Fruit fly (Drosophila melanogaster): ENCODE measurements around the gene CG12081.

Gene CG12081

dm6 chrX:8588607-8589171 is at the start of gene CG12081:
TSS of gene CG12081 (plus strand) at chrX:8588811.
- TF ChIP-seq noc (tag; optimal IDR thresholded peaks at IDR 0.05), result no peak

dm6 chrX:8538993-8539392 is 49.6 kb upstream of the CG12081 start:
- TF ChIP-seq noc (tag; optimal IDR thresholded peaks at IDR 0.05), result no peak

dm6 chrX:8541985-8542384 is 46.6 kb upstream of the CG12081 start:
- no peak for TF ChIP-seq noc (tag; optimal IDR thresholded peaks at IDR 0.05)

DNA sequence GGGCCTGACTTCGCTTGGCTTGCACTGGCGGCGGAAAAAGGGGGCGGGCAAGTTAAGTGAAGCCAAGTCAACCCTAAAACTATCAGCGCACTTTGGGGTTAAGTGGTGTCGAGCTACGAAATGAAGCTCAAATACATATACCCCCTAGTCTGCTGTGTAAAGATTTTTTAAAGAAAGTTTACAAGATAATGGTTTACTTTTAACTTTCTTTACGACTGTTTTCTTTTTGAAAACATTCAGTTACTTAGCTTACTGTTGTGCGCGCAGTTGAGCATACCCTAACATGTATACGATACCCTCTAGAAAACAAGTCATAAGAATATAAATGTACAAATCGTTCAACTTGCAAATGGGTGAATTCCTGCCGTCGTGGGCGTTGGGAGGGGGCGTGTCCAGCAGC is 45.9 kb upstream of the CG12081 start:
- TF ChIP-seq noc (tag; optimal IDR thresholded peaks at IDR 0.05), result no peak

DNA sequence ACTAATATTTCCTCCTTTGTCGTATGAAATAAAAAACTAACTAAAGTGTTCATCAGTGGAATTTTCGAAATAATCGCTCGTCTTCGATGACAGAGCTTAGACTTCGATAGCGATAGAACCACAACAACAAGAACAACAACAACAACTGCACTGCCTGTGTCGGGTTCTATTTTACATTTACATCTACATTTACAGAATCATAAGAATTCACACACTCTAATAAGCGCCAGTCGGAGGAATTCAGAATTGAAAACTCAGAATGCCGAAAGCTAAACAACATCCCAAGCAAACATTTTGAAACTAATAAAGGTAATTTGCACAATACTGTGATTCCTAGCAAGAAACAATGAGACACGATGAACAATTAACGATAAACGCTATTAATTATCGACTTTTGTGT is 34.3 kb upstream of the CG12081 start:
- no peak for TF ChIP-seq noc (tag; optimal IDR thresholded peaks at IDR 0.05)

DNA sequence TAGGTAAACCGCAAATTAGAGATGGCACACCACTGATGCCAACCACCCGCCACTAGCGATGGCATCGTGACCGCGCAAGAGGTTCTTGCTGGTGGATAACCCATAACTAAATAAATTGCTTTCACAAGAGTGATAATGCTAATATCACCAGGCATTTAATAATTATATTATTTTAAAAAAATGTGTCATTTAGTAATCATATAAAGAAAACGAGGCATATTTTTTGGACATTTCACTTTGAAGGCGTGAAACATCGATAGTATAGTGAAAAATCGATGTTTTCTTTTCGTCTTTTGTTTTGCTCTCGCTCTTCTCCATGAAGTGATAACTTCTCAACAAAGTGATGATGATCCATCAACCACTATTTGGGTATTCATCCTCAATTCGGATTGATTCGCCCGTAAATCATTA is 29.8 kb upstream of the CG12081 start, which contains the start of gene IntS4:
Gene IntS4 (minus strand): TSS at position 20 of the 411 bp plus-strand sequence.
- no peak for TF ChIP-seq noc (tag; optimal IDR thresholded peaks at IDR 0.05)

DNA sequence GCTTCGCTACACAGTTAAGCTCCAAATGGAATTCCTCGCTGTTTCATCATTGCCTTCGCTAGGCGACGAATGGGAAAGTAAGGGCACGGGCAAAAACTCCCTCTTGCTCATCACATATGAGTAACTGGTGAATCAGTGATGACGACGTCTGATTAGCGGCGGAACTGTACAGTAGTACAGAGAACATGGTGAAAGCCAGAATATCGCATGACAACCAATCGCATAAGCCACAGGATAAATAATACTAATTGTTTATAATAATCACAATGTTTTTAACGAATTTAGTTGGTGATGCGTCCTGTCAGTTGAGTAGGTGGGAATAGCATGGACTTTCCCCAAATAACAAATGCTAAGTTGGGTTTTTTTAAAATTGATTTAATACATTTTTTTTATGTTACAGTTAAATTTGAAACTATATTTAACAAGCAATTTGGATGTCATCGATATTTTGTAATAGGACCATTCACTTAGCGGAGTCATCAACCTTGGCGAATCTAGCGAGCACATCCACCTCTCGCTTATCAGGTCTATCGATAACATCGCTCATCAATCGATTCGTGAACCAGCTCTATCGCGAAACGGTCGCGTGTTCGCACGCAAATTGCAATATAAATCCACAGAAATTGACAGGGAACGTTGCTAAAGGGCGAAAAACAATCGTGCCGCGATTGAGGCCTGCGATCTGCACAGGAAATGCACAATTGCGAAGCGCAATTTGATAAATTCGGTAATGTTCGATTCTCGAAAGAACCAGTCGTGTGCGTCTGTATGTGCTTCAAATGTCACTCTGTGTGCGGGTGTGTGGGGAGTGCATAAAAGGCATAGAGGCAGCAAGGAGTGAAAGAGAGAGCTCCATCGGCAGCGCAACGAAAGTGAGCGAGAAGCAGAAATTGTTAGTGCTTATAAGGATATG is 28.3 kb upstream of the CG12081 start, which contains the start of the genes CG12112 and Trf4-1:
Gene CG12112 (minus strand): TSS at position 106 of the 913 bp plus-strand sequence.
Gene Trf4-1 (plus strand): TSS at position 236 of the 913 bp plus-strand sequence.
- peak; percentile 35 for TF ChIP-seq noc (tag; optimal IDR thresholded peaks at IDR 0.05)

DNA sequence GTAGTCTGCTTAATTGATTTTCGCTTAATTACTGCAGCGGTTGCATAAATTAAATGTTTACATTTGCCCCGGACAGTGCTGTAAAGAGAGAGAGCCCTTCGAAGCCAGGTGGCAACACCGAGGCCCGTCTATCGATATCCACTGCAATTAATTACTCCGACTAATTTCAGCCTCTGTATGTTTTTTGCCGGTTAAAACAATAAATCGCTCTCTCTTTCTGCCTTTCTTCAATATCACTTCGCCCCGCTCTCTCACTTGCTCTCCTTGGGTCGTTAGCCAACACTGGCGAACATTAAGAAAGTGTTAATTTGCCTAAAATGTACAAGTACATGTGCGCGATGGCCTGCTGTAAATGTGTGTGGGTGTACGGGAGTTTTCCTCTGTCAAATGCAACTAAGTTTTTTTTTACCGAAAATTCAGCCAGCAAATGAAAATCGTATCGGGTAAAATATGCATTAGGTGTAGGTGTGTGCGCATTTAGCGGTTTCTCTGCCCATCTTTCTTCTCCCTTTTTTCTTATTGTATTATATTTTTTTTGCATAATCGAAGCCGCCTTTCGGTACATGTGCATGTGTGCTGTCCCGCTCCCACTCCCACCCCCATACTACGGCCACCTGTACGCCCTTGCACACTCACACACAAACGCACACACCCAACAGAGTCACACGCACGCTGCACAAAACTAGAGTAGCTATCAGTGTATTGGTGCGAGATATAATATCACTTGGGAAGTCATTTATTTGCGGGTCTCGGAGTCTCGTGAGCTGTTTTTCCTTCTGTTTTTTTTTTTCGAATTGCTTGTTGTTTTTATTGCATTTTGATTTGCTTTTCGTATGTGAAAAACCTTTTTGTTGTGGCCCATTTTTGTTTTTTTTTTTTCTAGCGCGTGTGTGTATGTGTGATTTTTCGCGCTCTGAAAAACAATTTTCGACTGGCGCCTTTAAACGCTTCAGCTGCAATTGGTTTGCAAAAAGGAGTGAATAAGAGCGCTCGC is 26.9 kb upstream of the CG12081 start:
- no peak for TF ChIP-seq noc (tag; optimal IDR thresholded peaks at IDR 0.05)

dm6 chrX:8569038-8569437 is 19.6 kb upstream of the CG12081 start:
- no peak for TF ChIP-seq noc (tag; optimal IDR thresholded peaks at IDR 0.05)

DNA sequence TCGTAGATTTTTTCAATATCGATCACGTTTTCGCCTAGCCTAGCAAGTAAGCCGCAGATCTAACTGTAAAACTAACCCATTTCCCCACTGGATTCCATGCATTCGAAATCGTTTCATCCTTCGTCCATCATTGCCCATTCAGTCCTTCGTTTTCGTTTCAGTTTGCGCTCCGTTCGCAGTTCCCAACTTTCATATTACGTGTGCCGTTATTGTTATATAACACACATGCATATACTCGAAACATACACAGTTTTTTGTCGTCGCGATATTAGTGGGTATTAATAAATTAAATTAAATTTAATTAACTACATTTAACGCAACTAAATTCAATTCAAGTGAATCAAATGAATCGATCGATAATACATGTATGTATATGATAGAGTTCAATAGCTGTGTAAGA is 19.0 kb upstream of the CG12081 start:
- TF ChIP-seq noc (tag; optimal IDR thresholded peaks at IDR 0.05), result no peak

DNA sequence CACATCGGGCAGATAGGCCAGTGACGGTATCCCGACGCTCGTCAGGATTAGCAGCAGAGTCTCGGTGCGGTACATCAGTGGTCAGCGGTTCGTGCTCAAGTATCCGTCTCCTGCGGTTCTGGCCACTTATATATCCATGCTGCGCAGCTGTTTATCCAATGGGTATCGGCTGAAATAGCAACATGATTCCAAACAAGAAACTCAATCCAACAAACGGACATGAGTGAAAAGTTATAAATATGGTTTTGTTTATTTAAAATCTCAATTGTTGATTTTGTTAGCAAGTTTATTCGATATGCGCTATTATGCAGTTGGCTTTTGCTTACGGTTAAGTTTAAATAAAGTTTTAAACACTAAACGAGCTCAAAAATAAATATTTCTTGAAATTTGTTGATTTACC is 17.8 kb upstream of the CG12081 start, which contains the start of gene CG12111:
Gene CG12111 (minus strand): TSS at position 101 of the 400 bp plus-strand sequence.
- no peak for TF ChIP-seq noc (tag; optimal IDR thresholded peaks at IDR 0.05)

- TF ChIP-seq noc (tag; optimal IDR thresholded peaks at IDR 0.05), result no peak
Measured at dm6 chrX:8571936-8572335, 16.7 kb upstream of the CG12081 start.

dm6 chrX:8572939-8573594 is 15.5 kb upstream of the CG12081 start, which contains the start of gene spirit:
TSS of gene spirit (minus strand) at chrX:8573593.
- no peak for TF ChIP-seq noc (tag; optimal IDR thresholded peaks at IDR 0.05)

DNA sequence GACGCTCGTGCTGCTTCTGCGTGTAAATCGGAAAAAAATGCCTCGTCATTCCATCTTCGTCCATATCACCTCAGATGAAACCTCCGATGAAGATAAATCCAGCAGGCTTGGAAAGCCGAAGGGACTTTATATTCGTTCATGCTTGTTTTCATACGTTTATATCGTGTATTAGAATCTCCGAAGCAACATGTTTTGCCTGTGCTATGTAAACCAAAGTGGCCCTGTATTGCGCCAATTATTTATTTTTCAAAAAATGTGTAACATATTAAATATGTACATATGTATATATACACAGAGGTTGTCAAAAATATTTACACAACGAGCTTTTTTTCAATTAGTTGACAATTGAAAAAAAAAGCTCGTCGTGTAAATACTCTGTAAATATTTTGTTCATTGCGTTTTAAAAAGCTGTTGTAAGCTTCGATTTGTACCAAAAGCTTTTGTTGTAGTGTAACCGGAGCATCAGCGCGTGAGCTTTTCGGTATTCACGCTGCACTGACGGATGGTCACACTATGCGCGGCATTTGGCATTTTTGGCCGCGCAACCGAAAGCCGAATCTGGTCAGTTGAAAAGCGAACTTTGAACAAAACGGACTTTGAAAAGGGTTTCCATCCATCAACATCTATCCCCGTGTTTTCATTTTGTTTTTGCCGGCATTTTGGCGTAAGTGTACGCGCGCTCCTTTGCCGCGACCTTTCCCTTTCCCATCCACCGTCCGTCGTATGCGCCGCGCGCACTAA is 14.7 kb upstream of the CG12081 start, which contains the start of gene CG12065:
Gene CG12065 (plus strand): TSS at position 563 of the 741 bp plus-strand sequence.
- TF ChIP-seq noc (tag; optimal IDR thresholded peaks at IDR 0.05), result no peak
